Worm (Caenorhabditis elegans) whole organism, L1 larva: ENCODE measurements around the gene zip-8.

Experiments used
- aha-1 ChIP-seq: fragments of 150-350 bp; optimal IDR thresholded peaks from 2 replicates; lab custom pipeline; 2014; ENCODE audit warnings: missing biosample characterization, missing genetic modification characterization
- elt-3 ChIP-seq, 6 experiments: fragments of 150-350 bp in 1 of 6; sonication (generic microtip); optimal IDR thresholded peaks; 2 replicates each; lab custom pipeline; 2017 to 2018; ENCODE audit warnings: missing biosample characterization in 6 of 6, missing genetic modification characterization in 6 of 6, inconsistent platforms in 1 of 6
- lir-3 ChIP-seq: sonication (generic microtip); optimal IDR thresholded peaks from 2 replicates; lab custom pipeline; 2016; ENCODE audit warnings: mild to moderate bottlenecking, missing genetic modification characterization, moderate library complexity, missing compliant biosample characterization; ENCODE audit not compliant: poor library complexity
- nhr-11 ChIP-seq: fragments of 150-350 bp; optimal IDR thresholded peaks from 2 replicates; lab custom pipeline; 2014; ENCODE audit warnings: missing biosample characterization, missing genetic modification characterization
- nhr-12 ChIP-seq: sonication (generic microtip); optimal IDR thresholded peaks from 2 replicates; lab custom pipeline; 2017; ENCODE audit warnings: missing biosample characterization, missing genetic modification characterization
- nhr-28 ChIP-seq: fragments of 150-350 bp; optimal IDR thresholded peaks from 2 replicates; lab custom pipeline; 2014; ENCODE audit warnings: missing biosample characterization, missing genetic modification characterization
- pag-3 ChIP-seq: sonication (generic microtip); optimal IDR thresholded peaks from 2 replicates; lab custom pipeline; 2017; ENCODE audit warnings: missing genetic modification characterization, mild to moderate bottlenecking, missing compliant biosample characterization, antibody characterized with exemption, borderline replicate concordance; ENCODE audit not compliant: insufficient read depth
- skn-1 ChIP-seq: fragments of 150-350 bp; optimal IDR thresholded peaks from 2 replicates; lab custom pipeline; 2014; ENCODE audit warnings: missing biosample characterization, missing genetic modification characterization
- ztf-4 ChIP-seq: fragments of 150-350 bp; optimal IDR thresholded peaks from 2 replicates; lab custom pipeline; 2014; ENCODE audit warnings: missing biosample characterization, missing genetic modification characterization

- TF ChIP-seq aha-1 (no peak), skn-1 (no peak), nhr-11 (tag; lab: Kevin White, UChicago) (no peak), elt-3 (tag; optimal IDR thresholded peaks at IDR 0.05; lab: Kevin White, UChicago) (no peak), nhr-28 (tag; lab: Kevin White, UChicago) (no peak), lir-3 (tag; lab: Kevin White, UChicago) (no peak), pag-3 (no peak), ztf-4 (no peak), nhr-12 (tag; lab: Kevin White, UChicago) (no peak)
Observed at ce11 chrIII:6452278-6452677, 26.5 kb upstream of the zip-8 start, which contains the start of gene set-1.
